Fruit fly (Drosophila melanogaster): ENCODE measurements around the gene vn.

The vn gene

DNA sequence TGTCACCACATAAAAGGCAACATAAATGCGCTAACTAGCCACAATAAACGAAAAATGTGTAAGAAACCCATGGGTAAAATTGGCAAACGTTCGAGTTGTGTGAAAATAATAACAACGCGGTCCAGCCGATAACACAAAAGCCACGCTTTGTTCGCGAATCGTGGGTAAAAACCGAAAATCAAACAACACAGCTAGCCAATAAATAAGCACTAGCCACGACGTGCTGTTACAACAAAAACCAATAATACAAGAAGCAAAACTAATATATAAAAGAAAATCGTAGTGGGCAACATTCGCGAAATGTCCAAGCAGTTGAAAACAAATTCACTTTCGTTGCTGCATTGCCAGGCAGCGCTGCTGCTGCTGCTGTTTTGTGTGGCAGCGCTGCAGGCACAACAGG is 42.7 kb downstream of the vn start, which contains the start of gene CG42272:
Gene CG42272, plus strand, starts transcription at position 301 of the 400 bp plus-strand sequence.
- TF ChIP-seq cic (GFP tag; optimal IDR thresholded peaks at IDR 0.05) (no peak), bab1 (GFP tag; optimal IDR thresholded peaks at IDR 0.05) (no peak), Clk (GFP tag; optimal IDR thresholded peaks at IDR 0.05) (no peak), pad (GFP tag; optimal IDR thresholded peaks at IDR 0.05) (no peak), CG5204 (GFP tag; optimal IDR thresholded peaks at IDR 0.05) (no peak), CG12768 (GFP tag; optimal IDR thresholded peaks at IDR 0.05) (no peak), CG11617 (GFP tag; optimal IDR thresholded peaks at IDR 0.05) (no peak)

- no peak for TF ChIP-seq cic (GFP tag; optimal IDR thresholded peaks at IDR 0.05)
- TF ChIP-seq Clk (GFP tag; optimal IDR thresholded peaks at IDR 0.05), result no peak
- no peak for TF ChIP-seq CG7101 (tag; optimal IDR thresholded peaks at IDR 0.05)
- no peak for TF ChIP-seq Mnt (GFP tag; optimal IDR thresholded peaks at IDR 0.05)
- no peak for TF ChIP-seq pad (GFP tag; optimal IDR thresholded peaks at IDR 0.05)
These were observed 43.4 kb downstream of the vn start for dm6 chr3L:5802063-5802531.

DNA sequence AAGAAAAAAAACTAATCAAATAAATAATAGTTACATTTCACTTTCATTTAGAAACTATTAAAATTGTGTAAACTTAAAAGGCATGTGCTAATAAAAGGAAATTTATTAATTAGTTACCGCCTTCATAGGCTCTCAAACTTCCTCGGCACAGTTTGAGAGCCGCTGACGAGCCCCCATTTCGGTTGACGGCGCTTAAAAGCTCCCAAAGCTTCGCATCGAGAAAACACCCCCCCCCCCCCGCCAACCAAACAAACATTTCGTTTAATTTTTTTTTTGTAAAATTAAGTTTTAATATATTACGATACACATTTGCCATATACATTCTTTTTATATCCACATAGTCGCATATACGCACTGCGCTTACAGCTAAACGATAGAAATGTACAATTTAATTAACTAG is 48.2 kb downstream of the vn start:
- TF ChIP-seq CG12768 (GFP tag; optimal IDR thresholded peaks at IDR 0.05) (no peak), CG33017 (tag; optimal IDR thresholded peaks at IDR 0.05) (no peak), pad (GFP tag; optimal IDR thresholded peaks at IDR 0.05) (no peak), CG1620 (GFP tag; optimal IDR thresholded peaks at IDR 0.05) (no peak)

DNA sequence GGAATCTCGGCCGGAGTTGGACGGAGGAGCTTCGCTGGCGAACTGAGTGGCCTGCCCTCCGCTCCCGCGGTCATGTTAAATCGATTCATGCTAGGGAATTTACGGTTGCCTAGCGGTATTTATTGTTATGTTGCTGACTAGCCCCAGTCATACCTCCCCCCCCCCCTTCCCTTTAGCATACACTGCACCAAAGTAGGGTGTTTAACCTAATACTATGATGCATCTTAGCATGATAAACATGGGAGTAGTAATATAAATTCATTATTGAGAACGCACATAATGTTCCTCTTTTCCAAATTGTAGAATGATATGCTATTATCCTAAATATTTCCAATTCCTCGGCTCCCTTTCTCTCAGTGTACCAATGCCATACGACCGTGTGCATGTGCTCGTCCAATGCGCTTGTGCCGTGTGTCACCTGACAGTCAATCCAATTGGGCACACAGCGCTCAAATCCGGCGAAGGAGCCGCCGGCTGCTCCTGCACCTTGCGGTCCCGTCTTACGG is 48.9 kb downstream of the vn start, which contains the start of gene Tektin-C:
Gene Tektin-C, minus strand, starts transcription at position 51 of the 506 bp plus-strand sequence.
- TF ChIP-seq cic (GFP tag; optimal IDR thresholded peaks at IDR 0.05) (no peak), Clk (GFP tag; optimal IDR thresholded peaks at IDR 0.05) (no peak), CG33017 (tag; optimal IDR thresholded peaks at IDR 0.05) (no peak), ovo (GFP tag; optimal IDR thresholded peaks at IDR 0.05) (no peak), CG14711 (tag; optimal IDR thresholded peaks at IDR 0.05) (no peak)

DNA sequence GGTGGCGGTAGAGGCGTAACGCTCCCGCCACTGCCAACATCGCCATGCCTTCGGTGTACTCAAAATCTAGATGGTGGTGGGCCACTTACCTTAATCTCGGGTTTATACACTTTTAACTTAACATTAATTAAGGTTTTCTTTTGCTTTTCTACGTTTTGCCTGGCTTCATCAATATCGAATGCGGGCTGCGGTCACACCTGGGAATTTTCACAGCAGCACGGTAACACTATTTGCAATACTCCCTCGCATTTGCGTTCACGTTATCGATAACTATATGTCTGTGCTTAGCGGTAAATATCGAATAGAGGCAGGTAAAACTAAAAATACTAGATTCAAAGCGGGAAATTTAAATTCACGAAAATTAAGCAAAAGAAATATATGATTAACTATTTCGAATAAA is 51.5 kb downstream of the vn start, which contains the start of gene Bre1:
Gene Bre1, minus strand, starts transcription at position 226 of the 400 bp plus-strand sequence.
- TF ChIP-seq Hr96 (GFP tag; optimal IDR thresholded peaks at IDR 0.05) (no peak), cic (GFP tag; optimal IDR thresholded peaks at IDR 0.05) (no peak), cnc (optimal IDR thresholded peaks at IDR 0.05) (no peak), bab1 (GFP tag; optimal IDR thresholded peaks at IDR 0.05) (peak; percentile 24), tj (GFP tag; optimal IDR thresholded peaks at IDR 0.05) (no peak), Clk (GFP tag; optimal IDR thresholded peaks at IDR 0.05) (no peak), toe (GFP tag; optimal IDR thresholded peaks at IDR 0.05) (no peak), CG1620 (GFP tag; optimal IDR thresholded peaks at IDR 0.05) (no peak), CG12768 (GFP tag; optimal IDR thresholded peaks at IDR 0.05) (no peak), CG7045 (GFP tag; optimal IDR thresholded peaks at IDR 0.05) (no peak), CG11617 (GFP tag; optimal IDR thresholded peaks at IDR 0.05) (no peak), CG14711 (tag; optimal IDR thresholded peaks at IDR 0.05) (peak; percentile 4), pad (GFP tag; optimal IDR thresholded peaks at IDR 0.05) (no peak), CG5204 (GFP tag; optimal IDR thresholded peaks at IDR 0.05) (no peak)

DNA sequence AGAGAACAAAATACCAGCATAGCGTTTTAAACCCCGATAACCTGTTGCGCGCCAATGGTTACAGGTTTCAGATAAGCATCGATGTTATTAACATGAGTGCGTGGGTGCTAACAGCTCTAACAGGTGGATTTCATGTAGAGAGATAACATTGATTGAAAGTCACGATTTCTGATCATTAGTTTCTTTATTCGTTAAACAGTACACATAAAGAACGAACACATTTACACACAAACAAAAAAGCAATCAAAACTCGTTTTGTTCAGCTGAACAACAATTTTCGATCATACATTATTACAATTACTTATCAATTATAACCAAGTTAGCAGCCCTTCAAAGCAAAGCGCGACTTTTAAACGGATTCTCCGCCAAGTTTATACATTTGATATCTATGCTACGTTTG is 55.8 kb downstream of the vn start:
- TF ChIP-seq Mnt (GFP tag; optimal IDR thresholded peaks at IDR 0.05) (no peak), pad (GFP tag; optimal IDR thresholded peaks at IDR 0.05) (no peak), Hr96 (GFP tag; optimal IDR thresholded peaks at IDR 0.05) (no peak), CG11617 (GFP tag; optimal IDR thresholded peaks at IDR 0.05) (no peak), CG5204 (GFP tag; optimal IDR thresholded peaks at IDR 0.05) (no peak), CG7101 (tag; optimal IDR thresholded peaks at IDR 0.05) (peak; percentile 29), tj (GFP tag; optimal IDR thresholded peaks at IDR 0.05) (no peak), ovo (GFP tag; optimal IDR thresholded peaks at IDR 0.05) (no peak), CG33017 (tag; optimal IDR thresholded peaks at IDR 0.05) (peak; percentile 35), Crg-1 (GFP tag; optimal IDR thresholded peaks at IDR 0.05) (no peak), CG7045 (GFP tag; optimal IDR thresholded peaks at IDR 0.05) (no peak), cnc (optimal IDR thresholded peaks at IDR 0.05) (no peak), CG14711 (tag; optimal IDR thresholded peaks at IDR 0.05) (peak; percentile 37), bab1 (GFP tag; optimal IDR thresholded peaks at IDR 0.05) (peak; percentile 23), cic (GFP tag; optimal IDR thresholded peaks at IDR 0.05) (no peak), CG12768 (GFP tag; optimal IDR thresholded peaks at IDR 0.05) (no peak), toe (GFP tag; optimal IDR thresholded peaks at IDR 0.05) (no peak), Clk (GFP tag; optimal IDR thresholded peaks at IDR 0.05) (no peak), CG1620 (GFP tag; optimal IDR thresholded peaks at IDR 0.05) (no peak), kay (GFP tag; ENCODE audit: borderline replicate concordance) (no peak)

- no peak for TF ChIP-seq tj (GFP tag; optimal IDR thresholded peaks at IDR 0.05)
- no peak for TF ChIP-seq CG1620 (GFP tag; optimal IDR thresholded peaks at IDR 0.05)
- TF ChIP-seq Crg-1 (GFP tag; optimal IDR thresholded peaks at IDR 0.05), result no peak
- no peak for TF ChIP-seq toe (GFP tag; optimal IDR thresholded peaks at IDR 0.05)
- TF ChIP-seq cnc (optimal IDR thresholded peaks at IDR 0.05), result no peak
- TF ChIP-seq ovo (GFP tag; optimal IDR thresholded peaks at IDR 0.05), result no peak
- no peak for TF ChIP-seq CG33017 (tag; optimal IDR thresholded peaks at IDR 0.05)
- TF ChIP-seq Clk (GFP tag; optimal IDR thresholded peaks at IDR 0.05), result no peak
- no peak for TF ChIP-seq CG7045 (GFP tag; optimal IDR thresholded peaks at IDR 0.05)
- TF ChIP-seq CG7101 (tag; optimal IDR thresholded peaks at IDR 0.05), result no peak
- no peak for TF ChIP-seq CG12768 (GFP tag; optimal IDR thresholded peaks at IDR 0.05)
- TF ChIP-seq bab1 (GFP tag; optimal IDR thresholded peaks at IDR 0.05), result no peak
These were observed 56.6 kb downstream of the vn start for dm6 chr3L:5788823-5789222.
